Fruit fly (Drosophila melanogaster) whole organism, wandering third instar larva: ENCODE results near the gene dmrt93B.

ENCODE experiments used
- Hr83 ChIP-seq: fragments of 200-300 bp; sonication (Bioruptor generic); optimal IDR thresholded peaks from 2 replicates; lab custom pipeline; 2016; ENCODE audit warnings: missing biosample characterization, mild to moderate bottlenecking, missing genetic modification characterization, moderate library complexity; ENCODE audit not compliant: poor library complexity, severe bottlenecking
- br ChIP-seq: fragments of 200-800 bp; sonication (Bioruptor generic); optimal IDR thresholded peaks from 2 replicates; lab custom pipeline; 2016; ENCODE audit warnings: missing biosample characterization, missing genetic modification characterization
- foxo ChIP-seq, 2 experiments: fragments of 200-800 bp; sonication (Bioruptor generic); optimal IDR thresholded peaks; 2 replicates in 1 of 2; 3 replicates in 1 of 2; lab custom pipeline; 2016 to 2017; ENCODE audit warnings: missing biosample characterization in 2 of 2, missing genetic modification characterization in 2 of 2

- TF ChIP-seq Hr83 (GFP tag; lab: Kevin White, UChicago) (no peak), br (GFP tag; lab: Kevin White, UChicago) (no peak), foxo (GFP tag; optimal IDR thresholded peaks at IDR 0.05; lab: Kevin White, UChicago) (no peak)
These were observed 25.1 kb upstream of the dmrt93B start, which contains the start of gene CG7079 for dm6 chr3R:21048729-21049128.
